Fruit fly (Drosophila melanogaster) whole organism, prepupa: ENCODE results near the gene CG7202.

Experiments used
- CG11762 ChIP-seq: fragments of 200-800 bp; sonication (Bioruptor generic); optimal IDR thresholded peaks from 3 replicates; lab custom pipeline; 2016; ENCODE audit warnings: missing biosample characterization, missing genetic modification characterization; ENCODE audit not compliant: insufficient read depth
- CG16779 ChIP-seq: fragments of 200-800 bp; sonication (Bioruptor generic); optimal IDR thresholded peaks from 3 replicates; lab custom pipeline; 2017; ENCODE audit warnings: missing biosample characterization, mild to moderate bottlenecking, missing genetic modification characterization
- Ets96B ChIP-seq: fragments of 200-800 bp; optimal IDR thresholded peaks from 2 replicates; lab custom pipeline; 2019; ENCODE audit warnings: missing biosample characterization, mild to moderate bottlenecking, missing genetic modification characterization, moderate library complexity
- Hr38 ChIP-seq: sonication (Bioruptor generic); optimal IDR thresholded peaks from 2 replicates; lab custom pipeline; 2016; ENCODE audit warnings: missing biosample characterization, missing genetic modification characterization
- Met ChIP-seq: fragments of 200-800 bp; sonication (Bioruptor generic); optimal IDR thresholded peaks from 3 replicates; lab custom pipeline; 2016; ENCODE audit warnings: missing biosample characterization, missing genetic modification characterization
- cyc ChIP-seq: fragments of 200-800 bp; sonication (Bioruptor generic); optimal IDR thresholded peaks from 3 replicates; lab custom pipeline; 2016; ENCODE audit warnings: missing biosample characterization, missing genetic modification characterization
- fd85E ChIP-seq: fragments of 200-800 bp; sonication (Bioruptor generic); optimal IDR thresholded peaks from 3 replicates; lab custom pipeline; 2016; ENCODE audit warnings: missing biosample characterization, missing genetic modification characterization
- salr ChIP-seq, 2 experiments: fragments of 200-800 bp; sonication (Bioruptor generic); optimal IDR thresholded peaks; 3 replicates each; lab custom pipeline; 2016 to 2018; ENCODE audit warnings: missing biosample characterization in 2 of 2, missing genetic modification characterization in 2 of 2, mild to moderate bottlenecking in 1 of 2

- peak; percentile 66 for TF ChIP-seq cyc (GFP tag; lab: Kevin White, UChicago)
- TF ChIP-seq Ets96B (tag; lab: Kevin White, UChicago): no peak
- peak; percentile 77 for TF ChIP-seq Met (GFP tag; lab: Kevin White, UChicago)
- peak; percentile 72 for TF ChIP-seq fd85E (GFP tag; lab: Kevin White, UChicago)
- peak; percentile 48 for TF ChIP-seq CG16779
- TF ChIP-seq CG11762 (GFP tag; lab: Kevin White, UChicago): peak; percentile 63
- TF ChIP-seq Hr38 (GFP tag; lab: Kevin White, UChicago): no peak
- TF ChIP-seq salr (GFP tag; optimal IDR thresholded peaks at IDR 0.05; lab: Kevin White, UChicago): peak in 1 of 2 experiments; percentile 71
These were observed 12.9 kb downstream of the CG7202 start for dm6 chr3L:21479636-21480035.
